Fruit fly (Drosophila melanogaster): ENCODE measurements around the gene kar.

The kar gene

DNA sequence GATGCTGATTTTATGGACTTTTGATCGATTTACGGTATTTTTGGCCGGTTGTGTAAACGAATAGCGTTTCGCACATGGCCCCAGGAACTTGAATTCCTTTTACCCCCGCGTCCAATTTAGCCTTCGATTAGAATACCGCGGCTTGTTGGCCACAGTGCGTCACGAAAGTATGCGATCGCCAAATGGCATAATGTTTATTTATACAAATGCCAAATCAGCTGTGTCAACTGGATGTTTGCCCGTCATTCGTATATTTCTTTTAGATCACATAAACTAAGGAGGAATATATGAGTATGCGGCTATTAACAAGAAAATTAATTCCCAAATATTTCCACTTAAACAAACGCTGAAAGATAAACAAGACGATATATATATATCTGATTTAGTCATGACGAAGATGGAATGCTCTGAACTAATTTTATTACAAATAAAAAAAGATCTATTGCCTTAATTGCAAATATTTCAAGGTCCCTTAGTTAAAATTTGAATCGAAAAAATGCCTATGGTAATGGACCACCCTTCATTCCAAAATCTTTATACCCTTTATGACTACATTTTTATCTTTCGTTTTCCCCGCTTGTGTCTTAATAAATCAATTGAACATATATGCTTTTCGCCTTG, 32.1 kb downstream of the kar start (continued):
- TF ChIP-seq pho (GFP tag; optimal IDR thresholded peaks at IDR 0.05), result peak; percentile 13
- TF ChIP-seq dm (GFP tag; optimal IDR thresholded peaks at IDR 0.05), result no peak
- no peak for TF ChIP-seq dati (GFP tag; IDR thresholded peaks at IDR 0.05)
- TF ChIP-seq Atf6 (GFP tag; IDR thresholded peaks at IDR 0.05), result peak; percentile 38
- no peak for TF ChIP-seq Elba2 (GFP tag; optimal IDR thresholded peaks at IDR 0.05)
- no peak for TF ChIP-seq Hr3 (GFP tag; optimal IDR thresholded peaks at IDR 0.05)
- no peak for TF ChIP-seq toy (GFP tag; IDR thresholded peaks at IDR 0.05)
- no peak for TF ChIP-seq Dip2 (GFP tag; IDR thresholded peaks at IDR 0.05)
- peak; percentile 71 for TF ChIP-seq Med (GFP tag)
- TF ChIP-seq HHEX (GFP tag; optimal IDR thresholded peaks at IDR 0.05), result peak; percentile 37
- no peak for TF ChIP-seq odd (GFP tag; optimal IDR thresholded peaks at IDR 0.05)
- TF ChIP-seq CG15696 (tag; optimal IDR thresholded peaks at IDR 0.05), result no peak
- no peak for TF ChIP-seq nom (GFP tag; optimal IDR thresholded peaks at IDR 0.05)
- TF ChIP-seq CG13624 (GFP tag; optimal IDR thresholded peaks at IDR 0.05), result peak; percentile 14
- TF ChIP-seq CG17612 (GFP tag; IDR thresholded peaks at IDR 0.05), result no peak
- TF ChIP-seq CG6854 (GFP tag; optimal IDR thresholded peaks at IDR 0.05), result peak; percentile 28
- no peak for TF ChIP-seq CG10274 (GFP tag; optimal IDR thresholded peaks at IDR 0.05)
- no peak for TF ChIP-seq CG9215 (GFP tag; IDR thresholded peaks at IDR 0.05)
- no peak for TF ChIP-seq MTF-1 (GFP tag; optimal IDR thresholded peaks at IDR 0.05; ENCODE audit: borderline replicate concordance)
- no peak for TF ChIP-seq CG12744 (GFP tag; optimal IDR thresholded peaks at IDR 0.05)
- TF ChIP-seq CG6813 (GFP tag; optimal IDR thresholded peaks at IDR 0.05), result peak; percentile 42
- TF ChIP-seq CG17829 (tag; optimal IDR thresholded peaks at IDR 0.05), result no peak
- TF ChIP-seq Adf1 (GFP tag; IDR thresholded peaks at IDR 0.05), result no peak
- TF ChIP-seq CG7357 (GFP tag; IDR thresholded peaks at IDR 0.05), result no peak
- TF ChIP-seq Dbx (GFP tag; IDR thresholded peaks at IDR 0.05), result 0 out of 3 replicates have a peak, but pooled peaks have one; percentile 24
- TF ChIP-seq zfh2 (GFP tag; optimal IDR thresholded peaks at IDR 0.05), result no peak
- no peak for TF ChIP-seq schlank (tag; optimal IDR thresholded peaks at IDR 0.05)
- no peak for TF ChIP-seq hkb (optimal IDR thresholded peaks at IDR 0.05)
- no peak for TF ChIP-seq hkb (GFP tag; IDR thresholded peaks at IDR 0.05)
- peak; percentile 39 for TF ChIP-seq CG2678 (tag; optimal IDR thresholded peaks at IDR 0.05)
- TF ChIP-seq CG7928 (GFP tag; optimal IDR thresholded peaks at IDR 0.05), result no peak
- no peak for TF ChIP-seq tx (GFP tag; optimal IDR thresholded peaks at IDR 0.05)
- TF ChIP-seq CG32532 (GFP tag; IDR thresholded peaks at IDR 0.05), result 0 out of 2 replicates have a peak, but pooled peaks have one; percentile 5
- no peak for TF ChIP-seq p53 (GFP tag; optimal IDR thresholded peaks at IDR 0.05)
- TF ChIP-seq ham (GFP tag; IDR thresholded peaks at IDR 0.05), result no peak
- no peak for TF ChIP-seq vfl (GFP tag; optimal IDR thresholded peaks at IDR 0.05)
- no peak for TF ChIP-seq tgo (GFP tag; IDR thresholded peaks at IDR 0.05)
- no peak for TF ChIP-seq lov (optimal IDR thresholded peaks at IDR 0.05)
- no peak for TF ChIP-seq lov (GFP tag; IDR thresholded peaks at IDR 0.05)
- no peak for TF ChIP-seq HLH54F (GFP tag; optimal IDR thresholded peaks at IDR 0.05)
- TF ChIP-seq sd (tag; optimal IDR thresholded peaks at IDR 0.05), result peak; percentile 76
- peak; percentile 40; the same call in 1 of the 2 replicates for TF ChIP-seq CG3847 (GFP tag; IDR thresholded peaks at IDR 0.05)
- TF ChIP-seq CG9876 (GFP tag; optimal IDR thresholded peaks at IDR 0.05), result no peak
- peak; percentile 70 for TF ChIP-seq lab (GFP tag; optimal IDR thresholded peaks at IDR 0.05)
- no peak for TF ChIP-seq Lim3 (GFP tag; IDR thresholded peaks at IDR 0.05)
- no peak for TF ChIP-seq CG14050 (GFP tag; IDR thresholded peaks at IDR 0.05)
- peak; percentile 71 for TF ChIP-seq CG3281 (GFP tag; optimal IDR thresholded peaks at IDR 0.05)
- TF ChIP-seq al (GFP tag; IDR thresholded peaks at IDR 0.05), result peak; percentile 47; the same call in 1 of the 2 replicates
- no peak for TF ChIP-seq CG30020 (tag; optimal IDR thresholded peaks at IDR 0.05)
- peak; percentile 25 for TF ChIP-seq CG6765 (GFP tag; optimal IDR thresholded peaks at IDR 0.05)
- no peak for TF ChIP-seq BEAF-32 (GFP tag; optimal IDR thresholded peaks at IDR 0.05)
- no peak for TF ChIP-seq B-H1 (GFP tag; IDR thresholded peaks at IDR 0.05)
